Worm (Caenorhabditis elegans) whole organism, early embryonic: ENCODE measurements around the gene F54F12.1.

ENCODE experiments used
- B0310.2 ChIP-seq: sonication (generic microtip); optimal IDR thresholded peaks from 2 replicates; lab custom pipeline; 2016; ENCODE audit warnings: mild to moderate bottlenecking, missing genetic modification characterization, missing compliant biosample characterization
- F13C5.2 ChIP-seq: sonication (generic microtip); optimal IDR thresholded peaks from 2 replicates; lab custom pipeline; 2017; ENCODE audit warnings: mild to moderate bottlenecking, missing genetic modification characterization, inconsistent platforms, missing compliant biosample characterization
- aly-1 ChIP-seq: sonication (generic microtip); optimal IDR thresholded peaks from 2 replicates; lab custom pipeline; 2016; ENCODE audit warnings: missing genetic modification characterization, missing compliant biosample characterization
- ama-1 ChIP-seq: fragments of 150-350 bp; optimal IDR thresholded peaks from 2 replicates; lab custom pipeline; 2014
- ceh-13 ChIP-seq: fragments of 200-800 bp; sonication (Bioruptor generic); optimal IDR thresholded peaks from 2 replicates; lab custom pipeline; 2018; ENCODE audit warnings: mild to moderate bottlenecking, missing genetic modification characterization, missing compliant biosample characterization
- ceh-36 ChIP-seq: sonication (generic microtip); optimal IDR thresholded peaks from 2 replicates; lab custom pipeline; 2016; ENCODE audit warnings: missing genetic modification characterization, inconsistent platforms, missing compliant biosample characterization
- ets-7 ChIP-seq: sonication (generic microtip); optimal IDR thresholded peaks from 2 replicates; lab custom pipeline; 2016; ENCODE audit warnings: missing genotype, missing genetic modification characterization, missing compliant biosample characterization
- flt-1 ChIP-seq: fragments of 200-800 bp; sonication (Bioruptor generic); IDR thresholded peaks from 2 replicates; pipeline ENCODE4 v1.3.6; 2022; ENCODE audit warnings: missing genetic modification characterization, missing compliant biosample characterization
- hmbx-1 ChIP-seq: sonication (generic microtip); optimal IDR thresholded peaks from 2 replicates; lab custom pipeline; 2016; ENCODE audit warnings: mild to moderate bottlenecking, missing genetic modification characterization, missing compliant biosample characterization
- hmg-4 ChIP-seq: fragments of 200-800 bp; sonication (Bioruptor generic); optimal IDR thresholded peaks from 2 replicates; lab custom pipeline; 2018; ENCODE audit warnings: mild to moderate bottlenecking, missing genetic modification characterization, missing compliant biosample characterization
- hnd-1 ChIP-seq: sonication (generic microtip); optimal IDR thresholded peaks from 2 replicates; lab custom pipeline; 2016; ENCODE audit warnings: missing genetic modification characterization, missing compliant biosample characterization
- pes-1 ChIP-seq: fragments of 200-800 bp; sonication (Bioruptor generic); IDR thresholded peaks from 2 replicates; pipeline ENCODE4 v1.3.6; 2022; ENCODE audit warnings: missing genetic modification reagents, missing genetic modification characterization, missing compliant biosample characterization
- scrt-1 ChIP-seq: fragments of 200-800 bp; sonication (Bioruptor generic); IDR thresholded peaks from 2 replicates; pipeline ENCODE4 v1.3.6; 2022; ENCODE audit warnings: missing genetic modification characterization, missing compliant biosample characterization
- sea-1 ChIP-seq: fragments of 200-800 bp; sonication (Bioruptor generic); conservative IDR thresholded peaks from 2 replicates; pipeline ENCODE4 v1.3.6; 2022; ENCODE audit warnings: missing genetic modification characterization, missing compliant biosample characterization
- tbx-11 ChIP-seq: fragments of 200-800 bp; sonication (Bioruptor generic); IDR thresholded peaks from 2 replicates; pipeline ENCODE4 v1.3.6; 2022; ENCODE audit warnings: missing genetic modification characterization, missing compliant biosample characterization
- tbx-37 ChIP-seq: fragments of 200-800 bp; sonication (Bioruptor generic); conservative IDR thresholded peaks from 2 replicates; pipeline ENCODE4 v1.3.6; 2022; ENCODE audit warnings: missing genetic modification reagents, missing genetic modification characterization, missing compliant biosample characterization
- tra-4 ChIP-seq: sonication (generic microtip); optimal IDR thresholded peaks from 2 replicates; lab custom pipeline; 2017; ENCODE audit warnings: missing genetic modification characterization, missing compliant biosample characterization

The F54F12.1 gene

DNA sequence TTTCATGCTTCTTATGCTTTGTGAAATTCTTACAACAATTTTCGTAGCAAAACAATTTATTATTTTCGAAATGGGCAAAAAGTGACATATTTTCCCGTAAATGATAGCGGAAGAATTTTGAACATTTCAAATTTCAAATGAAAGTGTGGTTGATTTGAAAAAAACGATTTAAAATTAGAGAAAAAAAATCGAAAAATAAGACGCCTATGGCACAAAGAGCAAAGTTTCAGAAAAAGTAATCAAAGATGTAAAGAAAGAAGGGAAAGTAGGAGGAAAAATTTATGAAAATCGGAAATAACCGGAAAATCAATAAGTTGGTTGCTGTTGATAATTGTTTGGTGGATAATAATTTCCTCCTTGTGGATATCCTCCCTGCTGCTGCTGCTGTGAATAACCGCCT, 32.2 kb upstream of the F54F12.1 start:
- TF ChIP-seq aly-1 (tag; lab: Kevin White, UChicago) (no peak), ama-1 (lab: Kevin White, UChicago) (no peak), tbx-11 (GFP tag; lab: Robert Waterston, UW) (no peak), B0310.2 (tag; lab: Kevin White, UChicago) (no peak), flt-1 (GFP tag; lab: Robert Waterston, UW) (no peak), scrt-1 (GFP tag; lab: Robert Waterston, UW) (no peak), F13C5.2 (tag; lab: Kevin White, UChicago) (no peak), tra-4 (tag; lab: Kevin White, UChicago) (no peak), hmbx-1 (no peak), ets-7 (tag; lab: Kevin White, UChicago) (no peak), pes-1 (GFP tag; lab: Robert Waterston, UW) (no peak), ceh-36 (tag; lab: Kevin White, UChicago) (no peak), tbx-37 (GFP tag; lab: Robert Waterston, UW) (no peak), hnd-1 (no peak), ceh-13 (GFP tag; lab: Kevin White, UChicago) (no peak), sea-1 (GFP tag; lab: Robert Waterston, UW) (no peak)

DNA sequence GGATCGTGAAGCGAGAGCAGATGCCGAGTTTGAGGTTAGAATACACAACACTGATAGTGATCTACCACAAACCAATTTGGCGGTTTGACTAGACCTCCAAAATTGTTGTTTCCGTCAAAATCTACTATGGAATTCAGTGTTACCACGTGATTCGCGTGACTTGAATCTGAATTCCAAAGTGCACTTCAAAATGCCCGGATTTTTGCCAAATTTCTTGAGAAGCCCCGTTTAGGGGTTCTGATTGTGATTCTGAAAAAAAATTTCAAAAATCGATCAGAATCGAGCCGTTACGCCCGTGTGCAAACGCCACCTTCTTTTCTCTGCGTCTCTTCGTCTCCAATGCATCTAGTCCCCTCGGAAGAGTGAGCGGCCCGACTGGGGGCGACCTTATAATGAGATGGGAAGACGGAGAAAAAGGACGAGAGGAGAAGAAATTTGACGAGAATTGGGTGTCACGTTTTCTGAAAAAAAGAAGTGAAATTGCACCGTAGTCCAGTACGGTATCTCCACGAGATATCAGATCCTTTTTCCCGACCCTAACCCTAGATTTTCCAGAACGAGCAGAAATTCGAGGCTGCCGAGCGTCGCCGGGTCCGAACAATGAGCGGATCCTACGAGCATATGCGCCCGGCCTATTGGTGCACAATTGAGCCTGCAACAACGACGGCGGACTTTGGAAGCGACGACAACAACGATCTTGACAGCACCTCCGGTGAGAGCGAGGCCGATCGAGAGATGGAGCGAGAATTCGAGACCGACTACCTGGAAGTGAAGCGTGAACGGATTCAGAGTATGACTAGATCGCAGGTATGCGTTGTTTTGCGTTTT, 16.4 kb upstream of the F54F12.1 start:
- TF ChIP-seq ama-1 (lab: Kevin White, UChicago) (peak; percentile 4), scrt-1 (GFP tag; lab: Robert Waterston, UW) (no peak), pes-1 (GFP tag; lab: Robert Waterston, UW) (0 out of 2 replicates have a peak, but pooled peaks have one; percentile 6), sea-1 (GFP tag; lab: Robert Waterston, UW) (peak; percentile 12; the same call in 1 of the 2 replicates), ceh-13 (GFP tag; lab: Kevin White, UChicago) (no peak), tbx-37 (GFP tag; lab: Robert Waterston, UW) (0 out of 2 replicates have a peak, but pooled peaks have one; percentile 28)

DNA sequence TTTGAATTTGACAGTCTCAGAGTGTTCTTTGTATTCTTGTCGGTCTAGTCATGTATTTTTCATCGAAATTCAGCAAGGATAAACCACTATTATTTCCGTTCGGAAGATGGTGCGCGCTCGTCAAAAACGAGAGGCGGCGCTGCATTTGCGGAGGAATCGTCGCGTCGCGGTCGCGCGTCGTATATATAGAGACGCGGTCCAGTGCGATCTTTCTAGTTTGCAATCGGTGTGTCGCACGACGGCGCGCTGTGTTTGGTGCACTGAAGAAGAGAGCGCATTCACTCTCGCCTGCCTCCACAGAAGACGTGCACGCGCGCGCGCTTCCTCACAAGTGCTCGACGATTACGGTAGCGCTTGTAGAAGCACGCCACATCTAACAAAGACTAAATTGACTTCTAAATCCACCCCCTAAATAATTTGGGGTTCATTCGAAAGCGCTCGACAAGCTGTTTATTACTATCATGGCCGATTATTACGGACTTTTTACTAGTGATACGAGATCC, 15.4 kb upstream of the F54F12.1 start, which contains the start of gene Y39E4B.6:
TSS of gene Y39E4B.6 (plus strand) at position 209 of the 503 bp plus-strand sequence.
- TF ChIP-seq sea-1 (GFP tag; lab: Robert Waterston, UW) (peak; percentile 81), hmg-4 (GFP tag; lab: Kevin White, UChicago) (peak; percentile 96), ama-1 (lab: Kevin White, UChicago) (peak; percentile 80), B0310.2 (tag; lab: Kevin White, UChicago) (peak; percentile 72), ceh-36 (tag; lab: Kevin White, UChicago) (peak; percentile 29), ceh-13 (GFP tag; lab: Kevin White, UChicago) (peak; percentile 11), scrt-1 (GFP tag; lab: Robert Waterston, UW) (peak; percentile 66; the same call in 1 of the 2 replicates), tra-4 (tag; lab: Kevin White, UChicago) (peak; percentile 66), aly-1 (tag; lab: Kevin White, UChicago) (no peak), hnd-1 (peak; percentile 17), pes-1 (GFP tag; lab: Robert Waterston, UW) (peak; percentile 73), tbx-37 (GFP tag; lab: Robert Waterston, UW) (no peak), ets-7 (tag; lab: Kevin White, UChicago) (peak; percentile 2), tbx-11 (GFP tag; lab: Robert Waterston, UW) (no peak), F13C5.2 (tag; lab: Kevin White, UChicago) (peak; percentile 98), hmbx-1 (peak; percentile 69), flt-1 (GFP tag; lab: Robert Waterston, UW) (peak; percentile 66)

DNA sequence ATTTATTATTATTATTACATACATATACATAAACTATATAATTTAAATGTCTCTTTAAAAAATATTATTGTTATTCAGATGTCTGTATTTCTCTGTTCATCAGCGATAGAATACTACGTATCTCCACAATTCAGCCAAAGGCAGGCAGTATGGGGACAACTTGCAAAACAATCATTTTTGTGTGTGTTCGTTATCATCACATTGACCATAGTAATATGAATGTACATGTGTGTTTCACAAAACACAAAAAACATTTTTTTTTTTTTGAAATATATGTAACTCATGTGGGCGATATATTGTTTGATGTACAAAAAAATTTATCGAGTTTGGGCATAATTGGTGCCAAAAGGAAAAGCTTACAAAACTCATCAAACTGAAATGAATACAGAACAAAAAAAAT, 14.2 kb upstream of the F54F12.1 start:
- TF ChIP-seq aly-1 (tag; lab: Kevin White, UChicago), result no peak
- TF ChIP-seq tbx-37 (GFP tag; lab: Robert Waterston, UW), result no peak
- no peak for TF ChIP-seq hmg-4 (GFP tag; lab: Kevin White, UChicago)
- no peak for TF ChIP-seq ceh-13 (GFP tag; lab: Kevin White, UChicago)
- TF ChIP-seq ceh-36 (tag; lab: Kevin White, UChicago), result no peak
- TF ChIP-seq tbx-11 (GFP tag; lab: Robert Waterston, UW), result no peak
- no peak for TF ChIP-seq scrt-1 (GFP tag; lab: Robert Waterston, UW)
- no peak for TF ChIP-seq tra-4 (tag; lab: Kevin White, UChicago)

DNA sequence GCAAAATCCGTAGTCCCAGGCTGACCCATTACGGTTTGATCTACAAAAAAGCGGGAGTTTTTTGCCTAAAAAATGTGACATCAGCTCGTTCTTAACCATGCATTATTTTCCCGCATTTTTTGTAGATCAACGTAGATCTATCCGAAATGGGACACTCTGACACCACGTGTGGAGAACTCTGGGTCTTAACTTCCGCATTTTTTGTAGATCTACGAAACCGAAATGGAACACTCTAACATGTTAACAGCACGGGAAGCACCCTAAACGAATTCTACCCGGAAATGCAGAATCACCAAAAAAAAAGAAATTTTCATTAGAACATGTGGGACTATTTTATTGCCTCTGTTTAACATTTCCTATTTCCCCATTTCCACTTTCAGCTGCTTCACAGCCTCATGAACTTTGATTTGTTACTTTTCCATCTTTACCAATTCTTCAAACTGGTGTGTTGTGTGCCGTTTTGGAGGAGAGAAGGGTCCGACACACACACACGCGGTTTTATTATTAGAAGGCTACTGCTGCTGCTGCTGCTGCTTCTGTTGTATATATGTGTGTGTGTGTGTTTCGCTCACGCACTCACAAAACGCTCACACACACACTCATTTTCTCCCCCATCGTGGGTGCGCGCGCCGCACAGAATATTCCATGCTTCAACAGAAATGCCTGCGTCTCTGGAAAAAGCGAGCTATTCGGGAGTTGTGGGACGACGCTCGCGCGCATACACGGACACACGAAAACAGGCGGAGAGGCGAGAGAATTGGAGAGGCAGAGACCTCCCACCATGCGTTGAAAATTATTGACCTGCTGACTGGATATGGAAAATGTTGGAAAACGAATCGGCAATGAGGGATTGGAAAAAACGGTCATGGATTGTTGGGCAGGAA, 12.9 kb upstream of the F54F12.1 start:
- peak; percentile 21 for TF ChIP-seq ets-7 (tag; lab: Kevin White, UChicago)
- no peak for TF ChIP-seq pes-1 (GFP tag; lab: Robert Waterston, UW)
- TF ChIP-seq hmg-4 (GFP tag; lab: Kevin White, UChicago), result peak; percentile 96
- peak; percentile 44 for TF ChIP-seq flt-1 (GFP tag; lab: Robert Waterston, UW)
- peak; percentile 53 for TF ChIP-seq aly-1 (tag; lab: Kevin White, UChicago)
- TF ChIP-seq ceh-36 (tag; lab: Kevin White, UChicago), result peak; percentile 15
- no peak for TF ChIP-seq scrt-1 (GFP tag; lab: Robert Waterston, UW)
- peak; percentile 90 for TF ChIP-seq F13C5.2 (tag; lab: Kevin White, UChicago)

DNA sequence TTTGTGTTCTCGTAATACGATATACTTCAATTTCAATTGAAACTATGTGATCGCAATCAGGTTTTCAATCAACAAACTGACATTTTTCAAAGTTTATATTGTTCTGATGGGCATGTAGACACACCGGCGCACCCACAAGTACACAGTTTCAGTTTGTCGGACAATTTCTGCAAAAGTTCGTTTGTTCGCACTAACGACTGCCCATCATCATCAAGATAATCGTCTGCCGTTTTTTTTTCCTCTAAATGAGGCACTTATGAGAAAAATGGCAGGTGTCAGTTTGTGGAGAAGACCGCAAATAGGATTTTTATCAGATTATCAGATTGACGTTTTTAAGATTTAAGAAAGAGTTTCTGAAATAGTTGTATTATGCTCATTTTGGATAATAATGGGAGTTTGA, 11.6 kb upstream of the F54F12.1 start:
- TF ChIP-seq F13C5.2 (tag; lab: Kevin White, UChicago), result no peak
- no peak for TF ChIP-seq tbx-37 (GFP tag; lab: Robert Waterston, UW)
- TF ChIP-seq sea-1 (GFP tag; lab: Robert Waterston, UW), result no peak
- no peak for TF ChIP-seq ets-7 (tag; lab: Kevin White, UChicago)
- no peak for TF ChIP-seq B0310.2 (tag; lab: Kevin White, UChicago)
- TF ChIP-seq tra-4 (tag; lab: Kevin White, UChicago), result no peak
- no peak for TF ChIP-seq pes-1 (GFP tag; lab: Robert Waterston, UW)
- TF ChIP-seq flt-1 (GFP tag; lab: Robert Waterston, UW), result no peak
- TF ChIP-seq scrt-1 (GFP tag; lab: Robert Waterston, UW), result no peak
- no peak for TF ChIP-seq hmg-4 (GFP tag; lab: Kevin White, UChicago)
- no peak for TF ChIP-seq ceh-36 (tag; lab: Kevin White, UChicago)
- TF ChIP-seq tbx-11 (GFP tag; lab: Robert Waterston, UW), result no peak
- TF ChIP-seq ama-1 (lab: Kevin White, UChicago), result no peak
- TF ChIP-seq hmbx-1, result no peak
- TF ChIP-seq ceh-13 (GFP tag; lab: Kevin White, UChicago), result no peak
- TF ChIP-seq aly-1 (tag; lab: Kevin White, UChicago), result no peak
- no peak for TF ChIP-seq hnd-1
